Worm (Caenorhabditis elegans): ENCODE results near the gene comt-3.

comt-3 gene

DNA sequence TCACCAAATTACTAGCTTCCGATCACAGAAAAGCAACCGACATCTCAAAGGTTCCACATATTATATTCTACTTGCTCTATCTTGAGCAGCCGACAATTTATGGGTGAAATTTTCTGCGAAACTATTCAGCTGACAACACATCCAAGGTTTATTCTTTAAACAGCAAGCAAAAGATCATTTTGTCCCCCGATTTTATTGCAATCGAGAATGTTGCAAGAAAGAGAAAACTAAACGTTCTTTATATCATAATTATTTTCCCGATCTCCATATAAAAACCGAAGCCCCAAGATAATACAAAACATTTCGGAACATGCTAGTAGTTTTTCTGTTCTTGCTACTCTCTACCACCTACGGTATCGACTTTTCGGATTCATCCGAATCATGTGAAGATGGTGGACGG, 38.4 kb downstream of the comt-3 start, which contains the start of gene clec-207:
clec-207 (plus strand) TSS at position 301 of the 400 bp plus-strand sequence.
- TF ChIP-seq F16B12.6 (tag; optimal IDR thresholded peaks at IDR 0.05) (no peak), pax-3 (tag; optimal IDR thresholded peaks at IDR 0.05) (no peak), aly-2 (tag; optimal IDR thresholded peaks at IDR 0.05) (no peak), lsy-2 (tag; optimal IDR thresholded peaks at IDR 0.05) (no peak), nhr-71 (tag; optimal IDR thresholded peaks at IDR 0.05) (no peak)

DNA sequence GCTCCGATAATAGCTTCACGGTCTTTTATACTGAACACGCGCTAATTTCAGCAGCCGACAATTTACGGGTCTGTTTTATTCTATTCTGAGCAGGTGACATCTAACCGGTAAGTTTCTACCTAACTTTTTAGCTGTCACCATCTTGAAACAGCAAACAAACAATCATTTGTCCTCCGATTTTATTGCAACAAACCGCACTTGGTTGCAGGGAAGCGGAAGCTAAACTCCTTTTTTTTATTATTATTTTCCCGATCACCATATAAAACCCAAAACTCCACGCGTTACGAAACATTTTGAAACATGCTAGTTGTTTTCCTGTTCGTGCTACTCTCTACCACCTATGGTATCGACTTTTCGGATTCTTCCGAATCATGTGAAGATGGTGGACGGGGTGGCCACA, 40.3 kb downstream of the comt-3 start, which contains the start of gene clec-208:
clec-208 (plus strand) TSS at position 301 of the 400 bp plus-strand sequence.
- TF ChIP-seq nhr-11 (tag; optimal IDR thresholded peaks at IDR 0.05): no peak
- TF ChIP-seq rnt-1 (tag; optimal IDR thresholded peaks at IDR 0.05): no peak
- no peak for TF ChIP-seq pqm-1 (tag; optimal IDR thresholded peaks at IDR 0.05)
- TF ChIP-seq pag-3 (tag; optimal IDR thresholded peaks at IDR 0.05; ENCODE audit: borderline replicate concordance, insufficient read depth): no peak

- TF ChIP-seq sptf-1 (tag; optimal IDR thresholded peaks at IDR 0.05) (no peak), fkh-10 (GFP tag; optimal IDR thresholded peaks at IDR 0.05) (no peak), ceh-82 (tag; optimal IDR thresholded peaks at IDR 0.05) (no peak), swsn-7 (tag; optimal IDR thresholded peaks at IDR 0.05) (no peak), lin-13 (GFP tag; optimal IDR thresholded peaks at IDR 0.05) (no peak), C16A3.4 (tag; optimal IDR thresholded peaks at IDR 0.05) (no peak)
Measured at ce11 chrV:2099040-2099439, 41.7 kb downstream of the comt-3 start, which contains the start of gene F36F12.7. Gene F36F12.7 (plus strand): TSS chrV:2099340.

ce11 chrV:2103118-2103517, 45.8 kb downstream of the comt-3 start, which contains the start of gene F36F12.1:
Gene F36F12.1 (minus strand): TSS chrV:2103218.
- TF ChIP-seq efl-1 (optimal IDR thresholded peaks at IDR 0.05): no peak
- peak in 1 of 2 experiments; percentile 55 for TF ChIP-seq efl-1 (GFP tag; optimal IDR thresholded peaks at IDR 0.05 in 1 of 2)
- no peak for TF ChIP-seq ceh-82 (tag; optimal IDR thresholded peaks at IDR 0.05)
- no peak for TF ChIP-seq irx-1 (tag; optimal IDR thresholded peaks at IDR 0.05)
- TF ChIP-seq hlh-17 (GFP tag; optimal IDR thresholded peaks at IDR 0.05; ENCODE audit: borderline replicate concordance): no peak
- TF ChIP-seq isw-1 (GFP tag; IDR thresholded peaks at IDR 0.05): no peak

ce11 chrV:2105976-2106375, 48.6 kb downstream of the comt-3 start, which contains the start of gene F22F7.4:
Gene F22F7.4 (minus strand): TSS chrV:2106076.
- TF ChIP-seq nhr-90 (tag; optimal IDR thresholded peaks at IDR 0.05; ENCODE audit: poor library complexity) (no peak), sox-4 (tag; optimal IDR thresholded peaks at IDR 0.05) (no peak), unc-98 (GFP tag; IDR thresholded peaks at IDR 0.05) (no peak)

ce11 chrV:2109295-2109694, 52.0 kb downstream of the comt-3 start, which contains the start of gene ckb-4:
Gene ckb-4 (minus strand): TSS chrV:2109434.
- TF ChIP-seq C16A3.4 (tag; optimal IDR thresholded peaks at IDR 0.05) (peak; percentile 30), lin-13 (GFP tag; optimal IDR thresholded peaks at IDR 0.05) (peak; percentile 13), rnt-1 (tag; optimal IDR thresholded peaks at IDR 0.05) (peak; percentile 5), nhr-77 (tag; optimal IDR thresholded peaks at IDR 0.05) (peak; percentile 15), lsy-2 (tag; optimal IDR thresholded peaks at IDR 0.05) (no peak), efl-1 (optimal IDR thresholded peaks at IDR 0.05) (peak; percentile 59 to 70), efl-1 (GFP tag; optimal IDR thresholded peaks at IDR 0.05 in 1 of 2) (peak; percentile 54 to 85), ceh-8 (GFP tag; optimal IDR thresholded peaks at IDR 0.05) (no peak), dpl-1 (GFP tag; optimal IDR thresholded peaks at IDR 0.05) (peak; percentile 9 to 69 (median 29)), nhr-20 (tag; optimal IDR thresholded peaks at IDR 0.05) (peak; percentile 42), nhr-19 (GFP tag; conservative IDR thresholded peaks at IDR 0.05) (no peak), ces-1 (GFP tag; optimal IDR thresholded peaks at IDR 0.05) (no peak), fkh-4 (tag; optimal IDR thresholded peaks at IDR 0.05; ENCODE audit: borderline replicate concordance) (no peak), fos-1 (tag; optimal IDR thresholded peaks at IDR 0.05) (no peak), fkh-10 (GFP tag; optimal IDR thresholded peaks at IDR 0.05) (no peak), vab-15 (tag; optimal IDR thresholded peaks at IDR 0.05) (peak; percentile 11), nhr-47 (tag; optimal IDR thresholded peaks at IDR 0.05) (no peak), tbx-2 (tag; optimal IDR thresholded peaks at IDR 0.05) (no peak), lin-15B (tag; optimal IDR thresholded peaks at IDR 0.05) (peak; percentile 41), nhr-71 (tag; optimal IDR thresholded peaks at IDR 0.05) (no peak), ceh-88 (GFP tag; IDR thresholded peaks at IDR 0.05) (no peak), nhr-12 (tag; optimal IDR thresholded peaks at IDR 0.05) (no peak), mab-9 (GFP tag; IDR thresholded peaks at IDR 0.05) (no peak), blmp-1 (tag; optimal IDR thresholded peaks at IDR 0.05) (peak; percentile 16), nhr-85 (tag) (peak; percentile 47), xbp-1 (tag; optimal IDR thresholded peaks at IDR 0.05) (peak; percentile 26), ceh-82 (tag; optimal IDR thresholded peaks at IDR 0.05) (peak in 1 of 3 experiments; percentile 46), grh-1 (GFP tag; IDR thresholded peaks at IDR 0.05) (no peak)

Data from whole organism, L1 larva.